Worm (Caenorhabditis elegans) whole organism, early embryonic: Measurements from ENCODE around the gene VW02B12L.2.

Source experiments
- B0310.2 ChIP-seq: sonication (generic microtip); optimal IDR thresholded peaks from 2 replicates; lab custom pipeline; 2016; ENCODE audit warnings: mild to moderate bottlenecking, missing genetic modification characterization, missing compliant biosample characterization
- F13C5.2 ChIP-seq: sonication (generic microtip); optimal IDR thresholded peaks from 2 replicates; lab custom pipeline; 2017; ENCODE audit warnings: mild to moderate bottlenecking, missing genetic modification characterization, inconsistent platforms, missing compliant biosample characterization
- aly-1 ChIP-seq: sonication (generic microtip); optimal IDR thresholded peaks from 2 replicates; lab custom pipeline; 2016; ENCODE audit warnings: missing genetic modification characterization, missing compliant biosample characterization
- ama-1 ChIP-seq: fragments of 150-350 bp; optimal IDR thresholded peaks from 2 replicates; lab custom pipeline; 2014
- ceh-13 ChIP-seq: fragments of 200-800 bp; sonication (Bioruptor generic); optimal IDR thresholded peaks from 2 replicates; lab custom pipeline; 2018; ENCODE audit warnings: mild to moderate bottlenecking, missing genetic modification characterization, missing compliant biosample characterization
- ceh-36 ChIP-seq: sonication (generic microtip); optimal IDR thresholded peaks from 2 replicates; lab custom pipeline; 2016; ENCODE audit warnings: missing genetic modification characterization, inconsistent platforms, missing compliant biosample characterization
- ets-7 ChIP-seq: sonication (generic microtip); optimal IDR thresholded peaks from 2 replicates; lab custom pipeline; 2016; ENCODE audit warnings: missing genotype, missing genetic modification characterization, missing compliant biosample characterization
- flt-1 ChIP-seq: fragments of 200-800 bp; sonication (Bioruptor generic); IDR thresholded peaks from 2 replicates; pipeline ENCODE4 v1.3.6; 2022; ENCODE audit warnings: missing genetic modification characterization, missing compliant biosample characterization
- hmbx-1 ChIP-seq: sonication (generic microtip); optimal IDR thresholded peaks from 2 replicates; lab custom pipeline; 2016; ENCODE audit warnings: mild to moderate bottlenecking, missing genetic modification characterization, missing compliant biosample characterization
- hmg-4 ChIP-seq: fragments of 200-800 bp; sonication (Bioruptor generic); optimal IDR thresholded peaks from 2 replicates; lab custom pipeline; 2018; ENCODE audit warnings: mild to moderate bottlenecking, missing genetic modification characterization, missing compliant biosample characterization
- hnd-1 ChIP-seq: sonication (generic microtip); optimal IDR thresholded peaks from 2 replicates; lab custom pipeline; 2016; ENCODE audit warnings: missing genetic modification characterization, missing compliant biosample characterization
- pes-1 ChIP-seq: fragments of 200-800 bp; sonication (Bioruptor generic); IDR thresholded peaks from 2 replicates; pipeline ENCODE4 v1.3.6; 2022; ENCODE audit warnings: missing genetic modification reagents, missing genetic modification characterization, missing compliant biosample characterization
- scrt-1 ChIP-seq: fragments of 200-800 bp; sonication (Bioruptor generic); IDR thresholded peaks from 2 replicates; pipeline ENCODE4 v1.3.6; 2022; ENCODE audit warnings: missing genetic modification characterization, missing compliant biosample characterization
- sea-1 ChIP-seq: fragments of 200-800 bp; sonication (Bioruptor generic); conservative IDR thresholded peaks from 2 replicates; pipeline ENCODE4 v1.3.6; 2022; ENCODE audit warnings: missing genetic modification characterization, missing compliant biosample characterization
- tbx-11 ChIP-seq: fragments of 200-800 bp; sonication (Bioruptor generic); IDR thresholded peaks from 2 replicates; pipeline ENCODE4 v1.3.6; 2022; ENCODE audit warnings: missing genetic modification characterization, missing compliant biosample characterization
- tbx-37 ChIP-seq: fragments of 200-800 bp; sonication (Bioruptor generic); conservative IDR thresholded peaks from 2 replicates; pipeline ENCODE4 v1.3.6; 2022; ENCODE audit warnings: missing genetic modification reagents, missing genetic modification characterization, missing compliant biosample characterization
- tra-4 ChIP-seq: sonication (generic microtip); optimal IDR thresholded peaks from 2 replicates; lab custom pipeline; 2017; ENCODE audit warnings: missing genetic modification characterization, missing compliant biosample characterization

VW02B12L.2 gene

DNA sequence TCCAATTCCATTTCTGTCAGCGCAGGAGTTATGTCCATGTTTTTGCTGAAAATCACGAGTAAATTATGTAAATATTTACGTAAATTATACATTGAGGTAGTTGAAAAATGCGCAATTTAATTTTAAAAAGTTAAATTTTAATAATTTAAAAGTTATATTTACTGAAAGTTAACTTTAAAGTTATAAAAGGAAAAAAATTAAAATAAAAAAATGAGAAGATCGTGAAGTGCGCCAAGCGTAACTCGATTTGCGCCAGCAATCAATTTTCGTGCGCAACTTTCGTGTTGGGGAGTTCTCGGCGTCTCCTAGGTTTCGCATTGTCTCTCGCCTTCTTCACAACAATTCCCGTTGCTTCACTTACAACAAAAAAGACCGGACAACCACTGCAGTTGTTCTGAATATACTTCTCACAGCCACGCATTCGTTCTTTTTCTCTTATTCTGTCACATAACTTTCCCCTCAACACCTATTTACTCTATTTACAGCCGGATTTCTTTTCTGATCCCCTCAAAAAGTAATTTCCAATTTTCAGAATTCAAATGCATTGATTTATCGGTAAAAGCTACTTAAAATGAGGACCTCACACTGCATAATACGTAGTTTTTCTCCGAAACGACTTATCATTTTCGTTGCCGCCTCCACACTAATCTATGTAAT lies 33.5 kb upstream of the VW02B12L.2 start, which contains the start of the genes metl-1 and W02B12.11:
Gene metl-1 (minus strand): TSS at position 51 of the 657 bp plus-strand sequence.
Gene W02B12.11 (plus strand): TSS at position 337 of the 657 bp plus-strand sequence.
- TF ChIP-seq scrt-1 (GFP tag; lab: Robert Waterston, UW) (no peak), hmg-4 (GFP tag; lab: Kevin White, UChicago) (peak; percentile 22), F13C5.2 (tag; lab: Kevin White, UChicago) (peak; percentile 44), flt-1 (peak; percentile 72), B0310.2 (tag; lab: Kevin White, UChicago) (no peak), tbx-37 (GFP tag; lab: Robert Waterston, UW) (peak; percentile 62; the same call in 1 of the 2 replicates), tbx-11 (GFP tag; lab: Robert Waterston, UW) (no peak)

DNA sequence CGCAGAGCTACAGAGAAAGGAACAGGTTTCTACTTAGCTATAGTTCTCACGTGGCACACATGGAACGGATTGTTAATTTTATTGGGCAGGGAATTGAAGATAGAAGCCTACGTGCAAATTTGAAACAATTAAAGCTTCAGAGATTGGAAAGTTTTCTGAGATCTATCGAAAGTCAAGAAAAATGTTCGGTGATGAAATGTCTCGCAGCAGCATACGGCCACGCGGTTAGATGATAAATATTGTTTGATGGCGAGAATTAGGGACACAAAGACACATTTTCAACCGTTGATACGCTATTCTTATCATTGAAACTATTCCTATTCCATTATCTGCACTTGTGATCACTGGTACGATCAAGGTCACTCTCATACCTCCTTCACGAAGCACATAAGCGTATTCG lies 32.4 kb upstream of the VW02B12L.2 start:
- no peak for TF ChIP-seq F13C5.2 (tag; lab: Kevin White, UChicago)
- no peak for TF ChIP-seq hmbx-1

DNA sequence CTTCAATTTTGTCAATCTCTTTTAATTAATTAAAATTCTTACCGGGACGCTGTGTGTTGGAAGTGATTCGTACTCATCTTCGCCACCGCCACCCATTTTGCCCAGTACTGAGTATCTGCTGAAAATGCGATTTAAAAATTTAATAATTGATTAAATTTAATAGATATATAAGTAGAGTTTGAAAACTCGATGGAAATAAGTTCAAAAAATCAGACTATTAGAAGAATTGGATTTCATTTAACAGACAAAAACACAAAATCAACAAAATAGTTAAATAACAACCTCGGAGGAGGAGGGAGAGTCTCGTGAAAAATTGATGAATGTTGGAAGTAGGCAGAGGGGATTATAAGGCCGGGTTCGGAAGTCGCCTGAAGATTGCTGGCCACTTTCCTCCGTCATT lies 31.8 kb upstream of the VW02B12L.2 start, which contains the start of gene mfn-1:
Gene mfn-1 (minus strand): TSS at position 101 of the 400 bp plus-strand sequence.
- TF ChIP-seq ets-7 = no peak
- TF ChIP-seq flt-1 = no peak
- TF ChIP-seq sea-1 (GFP tag; lab: Robert Waterston, UW) = no peak
- TF ChIP-seq ama-1 (lab: Kevin White, UChicago) = no peak
- TF ChIP-seq ceh-13 (GFP tag; lab: Kevin White, UChicago) = no peak
- TF ChIP-seq B0310.2 (tag; lab: Kevin White, UChicago) = no peak
- TF ChIP-seq scrt-1 (GFP tag; lab: Robert Waterston, UW) = no peak
- no peak for TF ChIP-seq tra-4 (tag; lab: Kevin White, UChicago)
- TF ChIP-seq tbx-37 (GFP tag; lab: Robert Waterston, UW) = no peak
- TF ChIP-seq pes-1 = no peak
- TF ChIP-seq hmbx-1 = no peak
- TF ChIP-seq ceh-36 (tag; lab: Kevin White, UChicago) = no peak
- no peak for TF ChIP-seq aly-1 (tag; lab: Kevin White, UChicago)

DNA sequence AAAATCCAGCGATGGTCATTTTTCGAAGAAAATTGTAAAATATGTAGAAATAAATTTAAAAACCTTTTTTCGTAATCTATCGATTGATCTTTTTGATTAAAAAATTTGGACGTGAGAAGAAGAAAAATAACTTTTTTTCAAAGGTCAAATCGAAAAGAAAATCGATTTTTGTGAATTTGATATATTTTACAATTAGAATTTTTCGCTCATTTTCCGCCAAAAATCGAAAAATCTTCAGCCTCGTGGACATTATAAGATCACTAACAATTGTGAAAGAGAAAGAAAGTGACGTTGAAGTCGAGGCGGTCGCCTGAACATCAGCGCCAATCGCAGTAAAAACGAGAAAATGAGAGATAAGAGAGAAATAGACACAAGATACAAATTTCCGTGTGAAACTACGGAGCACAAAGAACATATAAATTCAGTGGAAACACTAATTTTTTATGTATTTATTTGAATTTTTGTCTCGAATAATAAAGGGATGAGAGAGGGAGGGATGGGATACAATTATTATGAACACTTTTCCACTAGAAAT lies 29.5 kb upstream of the VW02B12L.2 start, which contains the start of gene cisd-1:
Gene cisd-1 (minus strand): TSS at position 51 of the 535 bp plus-strand sequence.
- TF ChIP-seq tbx-37 (GFP tag; lab: Robert Waterston, UW) = no peak
- TF ChIP-seq sea-1 (GFP tag; lab: Robert Waterston, UW) = no peak
- TF ChIP-seq scrt-1 (GFP tag; lab: Robert Waterston, UW) = no peak
- TF ChIP-seq aly-1 (tag; lab: Kevin White, UChicago) = no peak
- no peak for TF ChIP-seq tbx-11 (GFP tag; lab: Robert Waterston, UW)
- TF ChIP-seq flt-1 = no peak
- no peak for TF ChIP-seq tra-4 (tag; lab: Kevin White, UChicago)

- no peak for TF ChIP-seq ceh-13 (GFP tag; lab: Kevin White, UChicago)
- TF ChIP-seq tbx-11 (GFP tag; lab: Robert Waterston, UW) = no peak
- no peak for TF ChIP-seq pes-1
- no peak for TF ChIP-seq flt-1
- no peak for TF ChIP-seq ets-7
- no peak for TF ChIP-seq tbx-37 (GFP tag; lab: Robert Waterston, UW)
- no peak for TF ChIP-seq aly-1 (tag; lab: Kevin White, UChicago)
- no peak for TF ChIP-seq tra-4 (tag; lab: Kevin White, UChicago)
- no peak for TF ChIP-seq hnd-1
- no peak for TF ChIP-seq B0310.2 (tag; lab: Kevin White, UChicago)
- TF ChIP-seq ceh-36 (tag; lab: Kevin White, UChicago) = no peak
- TF ChIP-seq scrt-1 (GFP tag; lab: Robert Waterston, UW) = no peak
- no peak for TF ChIP-seq sea-1 (GFP tag; lab: Robert Waterston, UW)
- TF ChIP-seq ama-1 (lab: Kevin White, UChicago) = no peak
- TF ChIP-seq hmg-4 (GFP tag; lab: Kevin White, UChicago) = no peak
Observed at ce11 chrII:11467541-11467940, 27.4 kb upstream of the VW02B12L.2 start, which contains the start of gene klp-17. klp-17 (minus strand) TSS chrII:11467641.

DNA sequence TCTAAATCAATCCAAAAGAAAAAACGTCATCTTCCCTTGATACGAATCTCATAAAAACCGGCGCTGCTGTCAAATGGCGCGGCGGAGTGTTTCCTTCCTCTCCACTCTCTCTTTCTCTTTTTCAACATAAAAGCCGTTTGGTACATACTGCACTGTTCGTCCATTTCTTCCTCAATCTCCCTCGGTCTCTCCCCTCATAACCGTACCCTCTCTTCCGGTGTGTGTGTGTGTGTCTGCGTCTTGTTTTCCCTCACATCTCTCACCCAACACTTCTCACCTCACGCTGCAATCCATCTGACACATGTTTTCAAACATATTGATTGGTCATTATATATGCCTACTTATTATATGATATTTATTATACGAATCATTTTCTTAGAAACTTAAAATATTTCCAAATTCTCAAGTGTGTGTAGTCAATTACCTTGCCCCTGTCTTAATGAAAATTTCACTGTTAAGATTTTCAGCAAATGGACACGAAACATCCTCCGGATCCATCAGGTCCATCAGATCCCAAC lies 24.4 kb upstream of the VW02B12L.2 start, which contains the start of the genes aars-1 and rga-1:
Gene aars-1 (minus strand): TSS at position 71 of the 518 bp plus-strand sequence.
Gene rga-1 (plus strand): TSS at position 468 of the 518 bp plus-strand sequence.
- TF ChIP-seq tbx-37 (GFP tag; lab: Robert Waterston, UW) (no peak; the same call in 1 of the 2 replicates), F13C5.2 (tag; lab: Kevin White, UChicago) (peak; percentile 27), hnd-1 (no peak), pes-1 (no peak), aly-1 (tag; lab: Kevin White, UChicago) (no peak), flt-1 (no peak), ceh-36 (tag; lab: Kevin White, UChicago) (no peak), ets-7 (peak; percentile 61)

DNA sequence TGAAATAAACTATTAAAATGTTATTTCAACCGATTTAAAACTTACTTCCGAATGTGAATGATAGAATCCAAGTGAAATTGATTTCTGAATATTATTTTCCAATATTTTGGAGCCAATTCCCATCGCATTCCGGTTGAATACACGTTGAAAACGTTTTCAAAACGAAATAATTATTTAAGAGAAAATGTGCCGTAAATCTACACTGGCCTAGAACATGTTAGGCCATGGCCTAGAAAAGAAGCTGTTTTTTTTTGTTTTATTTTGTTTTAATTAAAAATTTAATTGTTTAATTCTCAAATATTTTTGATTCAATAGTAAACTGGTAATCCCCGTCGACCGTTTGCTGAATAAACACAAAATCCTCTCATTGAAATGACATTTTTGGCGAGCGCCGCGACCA lies 23.8 kb upstream of the VW02B12L.2 start:
- TF ChIP-seq aly-1 (tag; lab: Kevin White, UChicago) = no peak

ce11 chrII:11459883-11460282 lies 19.8 kb upstream of the VW02B12L.2 start:
- no peak for TF ChIP-seq ceh-36 (tag; lab: Kevin White, UChicago)
- no peak for TF ChIP-seq hnd-1
- TF ChIP-seq aly-1 (tag; lab: Kevin White, UChicago) = no peak
- TF ChIP-seq B0310.2 (tag; lab: Kevin White, UChicago) = no peak
- TF ChIP-seq tbx-37 (GFP tag; lab: Robert Waterston, UW) = no peak
